Worm (Caenorhabditis elegans) whole organism, L1 larva: Measurements from ENCODE around the gene T20G5.8.

Experiments used
- C34B4.2 ChIP-seq: sonication (generic microtip); optimal IDR thresholded peaks from 2 replicates; lab custom pipeline; 2017; ENCODE audit warnings: mild to moderate bottlenecking, missing genetic modification characterization, missing compliant biosample characterization
- ama-1 ChIP-seq: fragments of 150-350 bp; optimal IDR thresholded peaks from 2 replicates; lab custom pipeline; 2014
- blmp-1 ChIP-seq: fragments of 150-350 bp; optimal IDR thresholded peaks from 2 replicates; lab custom pipeline; 2014; ENCODE audit warnings: missing biosample characterization, missing genetic modification characterization
- ceh-63 ChIP-seq: fragments of 200-800 bp; sonication (Bioruptor generic); optimal IDR thresholded peaks from 2 replicates; lab custom pipeline; 2018; ENCODE audit warnings: mild to moderate bottlenecking, missing genetic modification characterization, missing compliant biosample characterization
- ceh-8 ChIP-seq: fragments of 200-800 bp; sonication (Bioruptor generic); optimal IDR thresholded peaks from 2 replicates; lab custom pipeline; 2018; ENCODE audit warnings: mild to moderate bottlenecking, missing genetic modification characterization, moderate library complexity, missing compliant biosample characterization
- ceh-82 ChIP-seq, 3 experiments: fragments of 150-350 bp in 1 of 3; sonication (generic microtip) in 2 of 3; optimal IDR thresholded peaks; 2 replicates each; lab custom pipeline; 2014 to 2017; ENCODE audit warnings: missing biosample characterization in 3 of 3, missing genetic modification characterization in 3 of 3
- ceh-90 ChIP-seq: sonication (generic microtip); optimal IDR thresholded peaks from 2 replicates; lab custom pipeline; 2016; ENCODE audit warnings: missing genetic modification characterization, missing compliant biosample characterization
- ces-1 ChIP-seq: fragments of 150-350 bp; optimal IDR thresholded peaks from 2 replicates; lab custom pipeline; 2014; ENCODE audit warnings: missing biosample characterization, missing genetic modification reagents, missing genetic modification characterization
- dpl-1 ChIP-seq, 3 experiments: fragments of 150-350 bp in 2 of 3; sonication (generic microtip) in 1 of 3; optimal IDR thresholded peaks; 2 replicates each; lab custom pipeline; 2014 to 2017; ENCODE audit warnings: missing biosample characterization in 3 of 3, missing genetic modification characterization in 3 of 3, missing genetic modification reagents in 3 of 3
- dsc-1 ChIP-seq: sonication (generic microtip); optimal IDR thresholded peaks from 2 replicates; lab custom pipeline; 2016; ENCODE audit warnings: mild to moderate bottlenecking, missing genetic modification characterization, missing compliant biosample characterization
- egl-27 ChIP-seq, 2 experiments: fragments of 150-350 bp in 1 of 2; sonication (generic microtip); optimal IDR thresholded peaks; 3 replicates each; lab custom pipeline; 2017 to 2018; ENCODE audit warnings: missing biosample characterization in 2 of 2, missing genetic modification characterization in 2 of 2, missing genetic modification reagents in 2 of 2
- elt-2 ChIP-seq: sonication (generic microtip); optimal IDR thresholded peaks from 2 replicates; lab custom pipeline; 2016; ENCODE audit warnings: missing genetic modification characterization, mild to moderate bottlenecking, inconsistent platforms, missing compliant biosample characterization, missing genetic modification reagents
- elt-3 ChIP-seq, 6 experiments: fragments of 150-350 bp in 1 of 6; sonication (generic microtip); optimal IDR thresholded peaks; 2 replicates each; lab custom pipeline; 2017 to 2018; ENCODE audit warnings: missing biosample characterization in 6 of 6, missing genetic modification characterization in 6 of 6, inconsistent platforms in 1 of 6
- fkh-4 ChIP-seq: sonication (generic microtip); optimal IDR thresholded peaks from 2 replicates; lab custom pipeline; 2016; ENCODE audit warnings: missing compliant biosample characterization, missing genetic modification characterization, borderline replicate concordance
- fkh-8 ChIP-seq: sonication (generic microtip); optimal IDR thresholded peaks from 2 replicates; lab custom pipeline; 2016; ENCODE audit warnings: mild to moderate bottlenecking, missing genetic modification characterization, missing compliant biosample characterization
- fos-1 ChIP-seq: fragments of 150-350 bp; optimal IDR thresholded peaks from 2 replicates; lab custom pipeline; 2014; ENCODE audit warnings: missing biosample characterization, missing genetic modification characterization
- hlh-17 ChIP-seq: fragments of 200-800 bp; sonication (Bioruptor generic); optimal IDR thresholded peaks from 2 replicates; lab custom pipeline; 2018; ENCODE audit warnings: missing genetic modification characterization, mild to moderate bottlenecking, missing compliant biosample characterization, moderate library complexity, borderline replicate concordance
- hpl-2 ChIP-seq: fragments of 150-350 bp; optimal IDR thresholded peaks from 2 replicates; lab custom pipeline; 2014; ENCODE audit warnings: missing biosample characterization, missing genetic modification reagents, missing genetic modification characterization
- isw-1 ChIP-seq: fragments of 200-800 bp; sonication (Bioruptor generic); IDR thresholded peaks from 2 replicates; pipeline ENCODE4 v1.3.6; 2022; ENCODE audit warnings: missing genetic modification characterization, missing compliant biosample characterization
- jun-1 ChIP-seq: fragments of 150-350 bp; optimal IDR thresholded peaks from 2 replicates; lab custom pipeline; 2014; ENCODE audit warnings: missing biosample characterization, missing genetic modification reagents, missing genetic modification characterization
- lin-13 ChIP-seq: fragments of 150-350 bp; optimal IDR thresholded peaks from 2 replicates; lab custom pipeline; 2014; ENCODE audit warnings: missing biosample characterization, missing genetic modification reagents, missing genetic modification characterization
- lin-14 ChIP-seq: fragments of 200-800 bp; sonication (Bioruptor generic); optimal IDR thresholded peaks from 2 replicates; lab custom pipeline; 2018; ENCODE audit warnings: mild to moderate bottlenecking, missing genetic modification characterization, moderate library complexity, missing compliant biosample characterization
- lin-35 ChIP-seq, 2 experiments: fragments of 150-350 bp; optimal IDR thresholded peaks; 2 replicates each; lab custom pipeline; 2014; ENCODE audit warnings: missing biosample characterization in 2 of 2, missing genetic modification characterization in 2 of 2, missing genetic modification reagents in 2 of 2
- lir-3 ChIP-seq: sonication (generic microtip); optimal IDR thresholded peaks from 2 replicates; lab custom pipeline; 2016; ENCODE audit warnings: mild to moderate bottlenecking, missing genetic modification characterization, moderate library complexity, missing compliant biosample characterization; ENCODE audit not compliant: poor library complexity
- mab-9 ChIP-seq: fragments of 200-800 bp; sonication (Bioruptor generic); IDR thresholded peaks from 2 replicates; pipeline ENCODE4 v1.3.6; 2022; ENCODE audit warnings: missing genetic modification reagents, missing genetic modification characterization, missing compliant biosample characterization
- mdl-1 ChIP-seq, 2 experiments: fragments of 150-350 bp; optimal IDR thresholded peaks; 2 replicates each; lab custom pipeline; 2014 to 2017; ENCODE audit warnings: missing biosample characterization in 2 of 2, missing genetic modification characterization in 2 of 2, inconsistent platforms in 1 of 2
- mef-2 ChIP-seq: fragments of 150-350 bp; optimal IDR thresholded peaks from 2 replicates; lab custom pipeline; 2014; ENCODE audit warnings: missing biosample characterization, missing genetic modification characterization
- nhr-11 ChIP-seq: fragments of 150-350 bp; optimal IDR thresholded peaks from 2 replicates; lab custom pipeline; 2014; ENCODE audit warnings: missing biosample characterization, missing genetic modification characterization
- nhr-12 ChIP-seq: sonication (generic microtip); optimal IDR thresholded peaks from 2 replicates; lab custom pipeline; 2017; ENCODE audit warnings: missing biosample characterization, missing genetic modification characterization
- nhr-20 ChIP-seq: sonication (generic microtip); optimal IDR thresholded peaks from 2 replicates; lab custom pipeline; 2016; ENCODE audit warnings: mild to moderate bottlenecking, missing genetic modification characterization, missing compliant biosample characterization
- nhr-237 ChIP-seq: fragments of 150-350 bp; optimal IDR thresholded peaks from 2 replicates; lab custom pipeline; 2014; ENCODE audit warnings: missing biosample characterization, missing genetic modification characterization
- nhr-28 ChIP-seq: fragments of 150-350 bp; optimal IDR thresholded peaks from 2 replicates; lab custom pipeline; 2014; ENCODE audit warnings: missing biosample characterization, missing genetic modification characterization
- nhr-47 ChIP-seq: sonication (generic microtip); optimal IDR thresholded peaks from 2 replicates; lab custom pipeline; 2016; ENCODE audit warnings: mild to moderate bottlenecking, missing genetic modification characterization, moderate library complexity, missing compliant biosample characterization
- nhr-71 ChIP-seq: sonication (generic microtip); optimal IDR thresholded peaks from 2 replicates; lab custom pipeline; 2016; ENCODE audit warnings: mild to moderate bottlenecking, missing genetic modification characterization, moderate library complexity, missing compliant biosample characterization
- nhr-84 ChIP-seq: sonication (generic microtip); optimal IDR thresholded peaks from 2 replicates; lab custom pipeline; 2017; ENCODE audit warnings: missing biosample characterization, missing genetic modification characterization
- nhr-85 ChIP-seq: sonication (generic microtip); peaks from one replicate; lab custom pipeline; 2016; ENCODE audit warnings: missing genetic modification characterization, inconsistent platforms, missing compliant biosample characterization
- nhr-90 ChIP-seq: sonication (generic microtip); optimal IDR thresholded peaks from 2 replicates; lab custom pipeline; 2016; ENCODE audit warnings: mild to moderate bottlenecking, missing genetic modification characterization, missing compliant biosample characterization; ENCODE audit not compliant: poor library complexity
- pag-3 ChIP-seq: sonication (generic microtip); optimal IDR thresholded peaks from 2 replicates; lab custom pipeline; 2017; ENCODE audit warnings: missing genetic modification characterization, mild to moderate bottlenecking, missing compliant biosample characterization, antibody characterized with exemption, borderline replicate concordance; ENCODE audit not compliant: insufficient read depth
- pax-3 ChIP-seq: fragments of 200-800 bp; sonication (Bioruptor generic); optimal IDR thresholded peaks from 2 replicates; lab custom pipeline; 2018; ENCODE audit warnings: mild to moderate bottlenecking, missing genetic modification characterization, moderate library complexity, missing compliant biosample characterization
- rnt-1 ChIP-seq: sonication (generic microtip); optimal IDR thresholded peaks from 2 replicates; lab custom pipeline; 2016; ENCODE audit warnings: mild to moderate bottlenecking, missing genetic modification characterization, moderate library complexity, missing compliant biosample characterization
- snu-23 ChIP-seq: sonication (generic microtip); optimal IDR thresholded peaks from 2 replicates; lab custom pipeline; 2016; ENCODE audit warnings: missing genetic modification characterization, missing compliant biosample characterization
- sup-37 ChIP-seq: fragments of 200-800 bp; sonication (Bioruptor generic); optimal IDR thresholded peaks from 2 replicates; lab custom pipeline; 2018; ENCODE audit warnings: mild to moderate bottlenecking, missing genetic modification characterization, missing compliant biosample characterization
- swsn-7 ChIP-seq: sonication (generic microtip); optimal IDR thresholded peaks from 2 replicates; lab custom pipeline; 2016; ENCODE audit warnings: missing genetic modification characterization, missing compliant biosample characterization
- tlp-1 ChIP-seq: fragments of 150-350 bp; optimal IDR thresholded peaks from 2 replicates; lab custom pipeline; 2014; ENCODE audit warnings: missing biosample characterization, missing genetic modification characterization
- unc-62 ChIP-seq: fragments of 150-350 bp; optimal IDR thresholded peaks from 2 replicates; lab custom pipeline; 2014; ENCODE audit warnings: missing biosample characterization, missing genetic modification reagents, missing genetic modification characterization
- unc-86 ChIP-seq: sonication (generic microtip); optimal IDR thresholded peaks from 2 replicates; lab custom pipeline; 2016; ENCODE audit warnings: missing genetic modification characterization, missing compliant biosample characterization
- ztf-11 ChIP-seq, 2 experiments: sonication (generic microtip); optimal IDR thresholded peaks; 2 replicates each; lab custom pipeline; 2016 to 2017; ENCODE audit warnings: missing genetic modification characterization in 2 of 2, missing biosample characterization in 1 of 2, missing compliant biosample characterization in 1 of 2
- ztf-4 ChIP-seq: fragments of 150-350 bp; optimal IDR thresholded peaks from 2 replicates; lab custom pipeline; 2014; ENCODE audit warnings: missing biosample characterization, missing genetic modification characterization

Gene T20G5.8

DNA sequence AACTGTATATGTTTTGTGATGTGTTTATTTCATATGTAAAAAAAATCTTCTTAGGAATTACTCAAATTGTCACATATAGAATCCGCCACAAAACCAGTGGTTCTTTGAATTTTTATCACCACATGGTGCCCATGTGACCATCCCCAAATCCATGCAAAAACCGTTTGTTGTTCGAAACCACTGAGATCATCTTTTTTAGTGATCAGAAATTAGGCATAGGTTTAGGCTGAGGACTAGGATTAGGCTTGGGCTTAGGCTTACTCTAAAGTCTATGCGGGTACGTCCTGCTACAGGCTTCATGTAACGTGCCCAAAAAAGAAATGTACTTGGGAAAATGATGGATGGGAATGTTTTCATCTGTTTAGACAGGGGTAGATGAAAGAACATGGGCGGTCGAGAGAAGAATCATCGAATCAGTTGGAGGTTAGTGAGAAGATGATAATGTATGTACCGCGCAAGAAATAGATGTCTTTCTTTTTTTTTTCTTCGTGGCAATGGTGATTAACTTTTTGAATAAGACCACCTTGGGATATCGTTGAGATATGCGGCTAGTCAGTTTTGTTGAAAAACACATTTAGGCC is 37.2 kb downstream of the T20G5.8 start (continued):
- TF ChIP-seq lin-13 (GFP tag; lab: Kevin White, UChicago) (no peak), ztf-11 (tag; optimal IDR thresholded peaks at IDR 0.05; lab: Kevin White, UChicago) (no peak)
- TF ChIP-seq, all 84 proteins: peak for 11

DNA sequence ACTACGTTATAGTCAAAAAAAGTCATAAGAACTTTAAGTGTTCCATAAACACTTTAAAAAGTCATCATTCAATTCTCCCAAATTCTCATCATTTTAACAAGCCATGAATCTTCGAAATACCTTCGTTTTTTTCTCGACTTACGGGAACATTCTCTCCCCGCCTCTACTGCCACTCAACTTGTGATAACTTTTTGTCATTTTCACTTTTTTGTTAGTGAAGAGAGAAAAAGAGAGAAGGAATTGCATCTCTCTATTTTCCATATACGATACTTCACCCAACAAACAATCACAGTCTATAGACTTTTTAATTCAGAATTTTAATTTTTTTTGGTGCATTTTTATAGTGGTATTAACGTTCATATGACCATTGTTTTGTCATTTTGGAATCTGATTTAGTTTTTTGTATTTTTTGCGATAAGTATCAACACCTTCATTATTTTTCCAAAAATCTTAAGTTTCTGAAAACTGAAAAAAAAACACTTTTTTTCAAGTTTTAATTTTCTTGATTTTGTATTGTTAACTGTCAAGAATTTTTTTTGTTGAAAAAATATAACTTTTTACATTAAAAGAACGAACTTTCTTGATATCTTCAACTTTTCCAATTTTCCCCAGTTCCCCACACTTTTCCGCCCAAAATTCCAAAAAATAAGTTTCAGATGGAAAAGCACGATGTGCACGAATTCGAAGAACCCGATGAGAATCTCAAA is 39.4 kb downstream of the T20G5.8 start, which contains the start of gene Y70G10A.3:
Gene Y70G10A.3, plus strand, starts transcription at position 657 of the 707 bp plus-strand sequence.
- TF ChIP-seq sup-37 (GFP tag; lab: Kevin White, UChicago) = no peak
- no peak for TF ChIP-seq fos-1 (tag; lab: Kevin White, UChicago)
- TF ChIP-seq tlp-1 (tag; lab: Kevin White, UChicago) = no peak
- TF ChIP-seq fkh-4 (tag; lab: Kevin White, UChicago) = no peak
- no peak for TF ChIP-seq isw-1 (GFP tag; lab: Robert Waterston, UW)
- peak; percentile 71 for TF ChIP-seq nhr-85 (tag; lab: Kevin White, UChicago)
- TF ChIP-seq nhr-11 (tag; lab: Kevin White, UChicago) = no peak
- TF ChIP-seq unc-86 (tag; lab: Kevin White, UChicago) = no peak
- TF ChIP-seq lir-3 (tag; lab: Kevin White, UChicago) = no peak
- TF ChIP-seq egl-27 (tag; optimal IDR thresholded peaks at IDR 0.05; lab: Kevin White, UChicago) = no peak
- TF ChIP-seq elt-3 (tag; optimal IDR thresholded peaks at IDR 0.05; lab: Kevin White, UChicago) = peak in 1 of 6 experiments; percentile 78
- peak; percentile 16 for TF ChIP-seq lin-14 (GFP tag; lab: Kevin White, UChicago)
- no peak for TF ChIP-seq nhr-47 (tag; lab: Kevin White, UChicago)
- TF ChIP-seq pax-3 (tag; lab: Kevin White, UChicago) = no peak
- no peak for TF ChIP-seq ces-1 (GFP tag; lab: Kevin White, UChicago)
- no peak for TF ChIP-seq unc-62
- no peak for TF ChIP-seq jun-1 (tag; lab: Kevin White, UChicago)
- no peak for TF ChIP-seq nhr-237 (tag; lab: Kevin White, UChicago)
- TF ChIP-seq ceh-82 (tag; optimal IDR thresholded peaks at IDR 0.05; lab: Kevin White, UChicago) = no peak
- peak; percentile 10 for TF ChIP-seq nhr-71
- no peak for TF ChIP-seq swsn-7 (tag; lab: Kevin White, UChicago)
- TF ChIP-seq nhr-20 (tag; lab: Kevin White, UChicago) = peak; percentile 9
- TF ChIP-seq nhr-28 (tag; lab: Kevin White, UChicago) = no peak
- no peak for TF ChIP-seq nhr-12 (tag; lab: Kevin White, UChicago)
- no peak for TF ChIP-seq dsc-1 (tag; lab: Kevin White, UChicago)
- no peak for TF ChIP-seq mef-2 (tag; lab: Kevin White, UChicago)
- TF ChIP-seq ztf-4 (tag; lab: Kevin White, UChicago) = no peak
- TF ChIP-seq ama-1 (lab: Kevin White, UChicago) = no peak
- TF ChIP-seq fkh-8 (tag; lab: Kevin White, UChicago) = no peak
- TF ChIP-seq snu-23 (GFP tag; lab: Kevin White, UChicago) = peak; percentile 26
- TF ChIP-seq dpl-1 (GFP tag; optimal IDR thresholded peaks at IDR 0.05; lab: Kevin White, UChicago) = no peak
- no peak for TF ChIP-seq mab-9 (GFP tag; lab: Robert Waterston, UW)
- no peak for TF ChIP-seq pag-3 (tag; lab: Kevin White, UChicago)
- no peak for TF ChIP-seq hpl-2
- no peak for TF ChIP-seq C34B4.2 (tag; lab: Kevin White, UChicago)
- peak in 1 of 2 experiments; percentile 5 for TF ChIP-seq lin-35 (GFP tag; optimal IDR thresholded peaks at IDR 0.05; lab: Kevin White, UChicago)
- no peak for TF ChIP-seq elt-2 (tag; lab: Kevin White, UChicago)
- TF ChIP-seq ceh-8 (GFP tag; lab: Kevin White, UChicago) = no peak
- no peak for TF ChIP-seq rnt-1 (tag; lab: Kevin White, UChicago)
- no peak for TF ChIP-seq nhr-90 (tag; lab: Kevin White, UChicago)
- TF ChIP-seq mdl-1 (tag; optimal IDR thresholded peaks at IDR 0.05; lab: Kevin White, UChicago) = no peak
- peak; percentile 92 for TF ChIP-seq blmp-1 (tag; lab: Kevin White, UChicago)
- no peak for TF ChIP-seq hlh-17 (GFP tag; lab: Kevin White, UChicago)
- TF ChIP-seq ceh-90 = no peak
- TF ChIP-seq ceh-63 = no peak
- TF ChIP-seq nhr-84 (tag; lab: Kevin White, UChicago) = no peak
